Fruit fly (Drosophila melanogaster) S2 (cell line): ENCODE results near the gene Spp.

Experiments used
- CG8478 ChIP-seq: fragments of >200 bp; optimal IDR thresholded peaks from 2 replicates; lab custom pipeline; 2018
- CTCF ChIP-seq, 2 experiments: fragments of >200 bp; optimal IDR thresholded peaks; 2 replicates each; lab custom pipeline; 2018

DNA sequence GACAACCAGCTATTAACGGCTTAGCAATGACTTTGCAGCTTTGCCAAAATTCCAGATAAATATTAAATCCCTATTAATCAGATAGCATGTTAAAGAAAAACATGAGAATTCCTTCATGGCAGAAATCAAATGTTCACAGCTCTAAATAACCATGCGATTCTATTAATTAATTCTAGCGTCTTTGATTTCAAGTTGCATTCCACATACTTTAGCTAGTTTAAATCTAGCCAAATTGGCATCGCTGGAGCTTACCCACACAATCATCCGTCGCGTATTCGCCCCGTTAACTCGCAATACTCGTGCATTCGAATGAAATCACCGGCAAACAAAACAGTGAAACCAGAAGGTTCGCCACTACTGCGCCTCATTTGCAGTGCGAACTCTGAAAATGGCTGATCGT lies 14.9 kb upstream of the Spp start, which contains the start of gene Tspo:
- TF ChIP-seq CTCF (optimal IDR thresholded peaks at IDR 0.05; lab: Kevin White, UChicago) = no peak
- TF ChIP-seq CG8478 (lab: Kevin White, UChicago) = no peak
